Worm (Caenorhabditis elegans): Measurements from ENCODE around the gene F31E8.5.

DNA sequence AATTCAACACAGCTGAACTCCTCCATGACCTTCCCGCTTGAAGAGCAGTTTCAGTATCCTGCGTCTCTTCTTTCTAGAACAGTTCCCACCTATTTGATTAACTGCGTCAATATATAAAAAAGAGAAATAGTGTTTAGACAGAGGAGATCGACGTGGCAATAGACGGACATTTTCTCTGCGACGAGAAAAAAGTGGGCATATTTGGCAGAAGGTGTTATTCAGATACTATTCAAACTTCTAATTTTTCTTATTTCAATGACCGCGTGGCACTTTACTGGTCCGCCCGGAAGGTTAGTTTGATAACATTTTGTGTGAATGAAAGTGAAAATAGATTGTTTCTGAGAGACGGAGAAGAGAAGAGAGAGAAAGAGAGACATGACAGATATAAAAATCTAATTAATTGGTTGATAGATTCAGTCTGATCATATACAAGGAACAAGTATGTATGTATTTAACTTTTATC, 40.9 kb upstream of the F31E8.5 start, which contains the start of gene tbc-6:
- TF ChIP-seq ref-1 (GFP tag; conservative IDR thresholded peaks at IDR 0.05) (no peak), ztf-23 (GFP tag; IDR thresholded peaks at IDR 0.05) (no peak), cog-1 (tag; optimal IDR thresholded peaks at IDR 0.05) (no peak), flt-1 (GFP tag; IDR thresholded peaks at IDR 0.05) (no peak), klf-2 (GFP tag; conservative IDR thresholded peaks at IDR 0.05) (no peak), ztf-29 (GFP tag; IDR thresholded peaks at IDR 0.05) (no peak), T22C8.4 (GFP tag; IDR thresholded peaks at IDR 0.05) (no peak)
